Worm (Caenorhabditis elegans): ENCODE measurements around the gene Y6D1A.2.

Y6D1A.2 gene

DNA sequence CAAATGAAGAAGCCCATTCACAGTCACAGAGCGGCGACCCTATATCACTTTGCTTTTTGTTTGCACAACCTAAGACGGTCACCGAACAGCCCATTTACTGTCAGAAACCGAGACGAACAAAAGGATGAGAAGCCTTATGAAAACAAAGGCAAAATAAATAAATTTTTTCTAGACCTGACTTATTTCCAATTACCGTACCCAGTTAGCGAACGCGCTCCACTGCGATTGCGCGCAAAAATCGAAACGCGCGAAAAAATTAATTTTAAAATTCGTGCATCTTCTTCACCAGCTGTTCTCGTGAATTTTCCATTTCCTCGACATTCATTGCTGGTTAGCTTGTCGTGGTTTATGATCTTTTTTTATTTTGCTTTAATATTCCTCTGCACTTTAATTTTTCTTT is 37.2 kb downstream of the Y6D1A.2 start, which contains the start of gene F43G6.16 (continued):
- peak; percentile 87 for TF ChIP-seq hrde-1 (tag; optimal IDR thresholded peaks at IDR 0.05; ENCODE audit: borderline replicate concordance)
- no peak for TF ChIP-seq sea-2 (GFP tag; IDR thresholded peaks at IDR 0.05)
- peak; percentile 82 for TF ChIP-seq rcor-1 (GFP tag; IDR thresholded peaks at IDR 0.05)
- no peak for TF ChIP-seq akir-1 (GFP tag; optimal IDR thresholded peaks at IDR 0.05)
- no peak for TF ChIP-seq chd-7 (tag; optimal IDR thresholded peaks at IDR 0.05)
- TF ChIP-seq nhr-179 (tag; optimal IDR thresholded peaks at IDR 0.05) = no peak
- TF ChIP-seq B0336.3 (GFP tag; IDR thresholded peaks at IDR 0.05) = peak; percentile 78; the same call in 1 of the 2 replicates
- peak; percentile 28; the same call in 1 of the 2 replicates for TF ChIP-seq aptf-2 (GFP tag; conservative IDR thresholded peaks at IDR 0.05)
- no peak for TF ChIP-seq ceh-40 (GFP tag; IDR thresholded peaks at IDR 0.05)
- TF ChIP-seq K12H6.12 (tag; optimal IDR thresholded peaks at IDR 0.05) = no peak
- no peak for TF ChIP-seq ama-1 (optimal IDR thresholded peaks at IDR 0.05)
- no peak for TF ChIP-seq ama-1 (GFP tag; optimal IDR thresholded peaks at IDR 0.05)
- peak; percentile 86 for TF ChIP-seq hsf-1 (GFP tag; IDR thresholded peaks at IDR 0.05)
- TF ChIP-seq ztf-3 (GFP tag; optimal IDR thresholded peaks at IDR 0.05) = no peak
- TF ChIP-seq nfyb-1 (GFP tag; IDR thresholded peaks at IDR 0.05) = 0 out of 2 replicates have a peak, but pooled peaks have one; percentile 50
- no peak for TF ChIP-seq ccch-3 (GFP tag; optimal IDR thresholded peaks at IDR 0.05)
- no peak for TF ChIP-seq F57C9.4 (tag; optimal IDR thresholded peaks at IDR 0.05)
- TF ChIP-seq atf-7 (tag; optimal IDR thresholded peaks at IDR 0.05) = no peak
- no peak for TF ChIP-seq ztf-22 (GFP tag; optimal IDR thresholded peaks at IDR 0.05)
- no peak for TF ChIP-seq cebp-1 (GFP tag; IDR thresholded peaks at IDR 0.05)
- TF ChIP-seq cebp-1 (tag; optimal IDR thresholded peaks at IDR 0.05) = no peak
- TF ChIP-seq F37B4.10 (GFP tag; IDR thresholded peaks at IDR 0.05) = no peak
- peak; percentile 64; the same call in 1 of the 2 replicates for TF ChIP-seq C17E4.6 (GFP tag; IDR thresholded peaks at IDR 0.05)
- no peak for TF ChIP-seq hlh-12 (tag; optimal IDR thresholded peaks at IDR 0.05)
- TF ChIP-seq Y53F4B.3 (GFP tag; IDR thresholded peaks at IDR 0.05) = no peak; the same call in 1 of the 2 replicates
- peak; percentile 97 for TF ChIP-seq D2030.7 (GFP tag; IDR thresholded peaks at IDR 0.05)
- peak; percentile 99 for TF ChIP-seq lsl-1 (GFP tag; optimal IDR thresholded peaks at IDR 0.05)
- TF ChIP-seq zfh-2 (GFP tag; conservative IDR thresholded peaks at IDR 0.05) = no peak
- TF ChIP-seq repo-1 (tag; optimal IDR thresholded peaks at IDR 0.05) = no peak
- TF ChIP-seq F33H1.4 (GFP tag; IDR thresholded peaks at IDR 0.05) = peak; percentile 89
- TF ChIP-seq lir-1 (GFP tag; conservative IDR thresholded peaks at IDR 0.05) = peak; percentile 77
- TF ChIP-seq dox-1 (GFP tag; IDR thresholded peaks at IDR 0.05) = peak; percentile 89
- no peak for TF ChIP-seq F10E7.11 (tag; optimal IDR thresholded peaks at IDR 0.05)
- peak; percentile 90 for TF ChIP-seq madf-3 (GFP tag; IDR thresholded peaks at IDR 0.05)
- TF ChIP-seq tbx-9 (tag; optimal IDR thresholded peaks at IDR 0.05; ENCODE audit: borderline replicate concordance) = no peak
- no peak for TF ChIP-seq B0261.1 (tag; optimal IDR thresholded peaks at IDR 0.05)
- TF ChIP-seq him-1 (tag; optimal IDR thresholded peaks at IDR 0.05) = peak; percentile 71
- peak; percentile 33 for TF ChIP-seq snpc-1.1 (tag; optimal IDR thresholded peaks at IDR 0.05; ENCODE audit: insufficient read depth)
- TF ChIP-seq lin-40 (tag; optimal IDR thresholded peaks at IDR 0.05) = no peak
- TF ChIP-seq Y95B8A.8 (GFP tag; IDR thresholded peaks at IDR 0.05) = peak; percentile 86
- peak; percentile 54 to 90 (median 58) for TF ChIP-seq lin-35 (GFP tag; optimal IDR thresholded peaks at IDR 0.05)
- peak; percentile 58; the same call in 1 of the 2 replicates for TF ChIP-seq Y79H2A.3 (GFP tag; conservative IDR thresholded peaks at IDR 0.05)
- TF ChIP-seq F39B2.1 (GFP tag; IDR thresholded peaks at IDR 0.05) = no peak
- TF ChIP-seq B0035.1 (tag; optimal IDR thresholded peaks at IDR 0.05) = no peak
- TF ChIP-seq aptf-3 (GFP tag; IDR thresholded peaks at IDR 0.05) = no peak
- TF ChIP-seq efl-1 (GFP tag; optimal IDR thresholded peaks at IDR 0.05) = peak; percentile 98
- TF ChIP-seq ceh-79 (tag; optimal IDR thresholded peaks at IDR 0.05) = no peak
- TF ChIP-seq let-526 (GFP tag; IDR thresholded peaks at IDR 0.05) = no peak
- TF ChIP-seq F49E8.2 (tag; optimal IDR thresholded peaks at IDR 0.05; ENCODE audit: insufficient read depth) = peak; percentile 95
